Worm (Caenorhabditis elegans) whole organism, young adult: ENCODE measurements around the gene nol-6.
A peak's percentile ranks its signal among the peaks of the same experiment; 100 is the strongest.

ENCODE experiments used
- C06A6.2 ChIP-seq: fragments of 200-800 bp; sonication (Bioruptor generic); conservative IDR thresholded peaks from 2 replicates; pipeline ENCODE4 v1.3.6; 2022; ENCODE audit warnings: missing genetic modification characterization, missing compliant biosample characterization
- F10E7.11 ChIP-seq: sonication (generic microtip); optimal IDR thresholded peaks from 2 replicates; lab custom pipeline; 2017; ENCODE audit warnings: mild to moderate bottlenecking, missing genetic modification characterization, moderate library complexity, missing compliant biosample characterization
- F23B12.7 ChIP-seq: sonication (generic microtip); optimal IDR thresholded peaks from 2 replicates; lab custom pipeline; 2017; ENCODE audit warnings: missing genetic modification characterization, mild to moderate bottlenecking, missing compliant biosample characterization, antibody characterized with exemption, moderate library complexity; ENCODE audit not compliant: insufficient read depth
- F37B4.10 ChIP-seq: fragments of 200-800 bp; sonication (Bioruptor generic); IDR thresholded peaks from 2 replicates; pipeline ENCODE4 v1.3.6; 2022; ENCODE audit warnings: missing genetic modification characterization, missing compliant biosample characterization
- F55B11.4 ChIP-seq: sonication (generic microtip); optimal IDR thresholded peaks from 2 replicates; lab custom pipeline; 2016; ENCODE audit warnings: missing compliant biosample characterization, missing genetic modification characterization, borderline replicate concordance; ENCODE audit not compliant: insufficient read depth
- K11D2.4 ChIP-seq: fragments of 200-800 bp; sonication (Bioruptor generic); IDR thresholded peaks from 2 replicates; pipeline ENCODE4 v1.3.6; 2022; ENCODE audit warnings: missing genetic modification reagents, missing genetic modification characterization, missing compliant biosample characterization
- K12H6.12 ChIP-seq: fragments of 200-800 bp; sonication (Bioruptor generic); optimal IDR thresholded peaks from 2 replicates; lab custom pipeline; 2018; ENCODE audit warnings: mild to moderate bottlenecking, missing genetic modification characterization, missing compliant biosample characterization
- Y53G8AR.9 ChIP-seq: fragments of 200-800 bp; sonication (Bioruptor generic); conservative IDR thresholded peaks from 2 replicates; pipeline ENCODE4 v1.3.6; 2022; ENCODE audit warnings: missing genetic modification reagents, missing genetic modification characterization, missing compliant biosample characterization
- Y67H2A.10 ChIP-seq: fragments of 200-800 bp; sonication (Bioruptor generic); conservative IDR thresholded peaks from 2 replicates; pipeline ENCODE4 v1.3.6; 2022; ENCODE audit warnings: missing genetic modification reagents, missing genetic modification characterization, missing compliant biosample characterization
- bed-1 ChIP-seq: fragments of 200-800 bp; sonication (Bioruptor generic); IDR thresholded peaks from 2 replicates; pipeline ENCODE4 v1.3.6; 2022; ENCODE audit warnings: missing genetic modification reagents, missing genetic modification characterization, missing compliant biosample characterization
- cebp-2 ChIP-seq: fragments of 200-800 bp; sonication (Bioruptor generic); IDR thresholded peaks from 2 replicates; pipeline ENCODE4 v1.3.6; 2022; ENCODE audit warnings: missing genetic modification characterization, missing compliant biosample characterization
- ceh-100 ChIP-seq: fragments of 200-800 bp; sonication (Bioruptor generic); IDR thresholded peaks from 2 replicates; pipeline ENCODE4 v1.3.6; 2022; ENCODE audit warnings: missing genetic modification reagents, missing genetic modification characterization, missing compliant biosample characterization
- ceh-91 ChIP-seq: fragments of 200-800 bp; sonication (Bioruptor generic); IDR thresholded peaks from 2 replicates; pipeline ENCODE4 v1.3.6; 2022; ENCODE audit warnings: missing genetic modification reagents, missing genetic modification characterization, missing compliant biosample characterization
- chd-7 ChIP-seq: sonication (generic microtip); optimal IDR thresholded peaks from 2 replicates; lab custom pipeline; 2016; ENCODE audit warnings: mild to moderate bottlenecking, missing genetic modification characterization, moderate library complexity, missing compliant biosample characterization
- dox-1 ChIP-seq: fragments of 200-800 bp; sonication (Bioruptor generic); IDR thresholded peaks from 2 replicates; pipeline ENCODE4 v1.3.6; 2022; ENCODE audit warnings: missing genetic modification reagents, missing genetic modification characterization, missing compliant biosample characterization
- egrh-3 ChIP-seq: fragments of 200-800 bp; sonication (Bioruptor generic); IDR thresholded peaks from 2 replicates; pipeline ENCODE4 v1.3.6; 2022; ENCODE audit warnings: missing genetic modification reagents, missing genetic modification characterization, missing compliant biosample characterization
- hlh-12 ChIP-seq: sonication (generic microtip); optimal IDR thresholded peaks from 2 replicates; lab custom pipeline; 2016; ENCODE audit warnings: missing genetic modification characterization, missing compliant biosample characterization
- hlh-26 ChIP-seq: fragments of 200-800 bp; sonication (Bioruptor generic); conservative IDR thresholded peaks from 2 replicates; pipeline ENCODE4 v1.3.6; 2022; ENCODE audit warnings: missing genetic modification reagents, missing genetic modification characterization, missing compliant biosample characterization
- hsf-1 ChIP-seq: fragments of 200-800 bp; sonication (Bioruptor generic); IDR thresholded peaks from 2 replicates; pipeline ENCODE4 v1.3.6; 2022; ENCODE audit warnings: missing genetic modification reagents, missing genetic modification characterization, missing compliant biosample characterization
- lag-1 ChIP-seq: fragments of 200-800 bp; sonication (Bioruptor generic); IDR thresholded peaks from 2 replicates; pipeline ENCODE4 v1.3.6; 2022; ENCODE audit warnings: missing genetic modification reagents, missing genetic modification characterization, missing compliant biosample characterization
- madf-3 ChIP-seq: fragments of 200-800 bp; sonication (Bioruptor generic); IDR thresholded peaks from 2 replicates; pipeline ENCODE4 v1.3.6; 2022; ENCODE audit warnings: missing genetic modification reagents, missing genetic modification characterization, missing compliant biosample characterization
- nfya-1 ChIP-seq: sonication (generic microtip); optimal IDR thresholded peaks from 2 replicates; lab custom pipeline; 2017; ENCODE audit warnings: antibody characterized with exemption, missing compliant biosample characterization, missing genetic modification characterization, borderline replicate concordance; ENCODE audit not compliant: insufficient read depth
- nfya-2 ChIP-seq: fragments of 200-800 bp; sonication (Bioruptor generic); IDR thresholded peaks from 2 replicates; pipeline ENCODE4 v1.3.6; 2022; ENCODE audit warnings: missing genetic modification reagents, missing genetic modification characterization, missing compliant biosample characterization
- nfyb-1 ChIP-seq: fragments of 200-800 bp; sonication (Bioruptor generic); IDR thresholded peaks from 2 replicates; pipeline ENCODE4 v1.3.6; 2022; ENCODE audit warnings: missing genetic modification reagents, missing genetic modification characterization, missing compliant biosample characterization
- nhr-80 ChIP-seq: sonication (generic microtip); optimal IDR thresholded peaks from 2 replicates; lab custom pipeline; 2016; ENCODE audit warnings: missing genetic modification characterization, missing compliant biosample characterization
- rpc-1 ChIP-seq, 2 experiments: fragments of 150-350 bp in 1 of 2; sonication (generic microtip) in 1 of 2; optimal IDR thresholded peaks; 2 replicates each; lab custom pipeline; 2014 to 2018; ENCODE audit warnings: missing biosample characterization in 1 of 2, missing genetic modification characterization in 1 of 2, missing genetic modification reagents in 1 of 2, missing genotype in 1 of 2
- sea-2 ChIP-seq: fragments of 200-800 bp; sonication (Bioruptor generic); IDR thresholded peaks from 2 replicates; pipeline ENCODE4 v1.3.6; 2022; ENCODE audit warnings: missing genetic modification characterization, missing compliant biosample characterization
- tbp1 ChIP-seq: fragments of 200-800 bp; sonication (Bioruptor generic); optimal IDR thresholded peaks from 2 replicates; lab custom pipeline; 2018; ENCODE audit warnings: mild to moderate bottlenecking, missing genetic modification characterization, missing compliant biosample characterization
- zfh-2 ChIP-seq: fragments of 200-800 bp; sonication (Bioruptor generic); conservative IDR thresholded peaks from 2 replicates; pipeline ENCODE4 v1.3.6; 2022; ENCODE audit warnings: missing genetic modification reagents, missing genetic modification characterization, missing compliant biosample characterization
- ztf-25 ChIP-seq: fragments of 200-800 bp; sonication (Bioruptor generic); IDR thresholded peaks from 2 replicates; pipeline ENCODE4 v1.3.6; 2022; ENCODE audit warnings: missing genetic modification reagents, missing genetic modification characterization, missing compliant biosample characterization
- ztf-26 ChIP-seq: sonication (generic microtip); optimal IDR thresholded peaks from 2 replicates; lab custom pipeline; 2017; ENCODE audit warnings: missing genetic modification characterization, missing compliant biosample characterization
- ztf-6 ChIP-seq: fragments of 200-800 bp; sonication (Bioruptor generic); IDR thresholded peaks from 2 replicates; pipeline ENCODE4 v1.3.6; 2022; ENCODE audit warnings: missing genetic modification reagents, missing genetic modification characterization, missing compliant biosample characterization

Gene nol-6

ce11 chrII:1476016-1476415 lies 38.7 kb upstream of the nol-6 start:
- TF ChIP-seq F10E7.11 (tag; lab: Kevin White, UChicago) (no peak), rpc-1 (optimal IDR thresholded peaks at IDR 0.05; lab: Kevin White, UChicago) (peak; percentile 11), rpc-1 (tag; optimal IDR thresholded peaks at IDR 0.05; lab: Kevin White, UChicago) (peak; percentile 54), tbp1 (GFP tag; lab: Kevin White, UChicago) (peak; percentile 59)

- TF ChIP-seq chd-7 (no peak), C06A6.2 (GFP tag; lab: Robert Waterston, UW) (no peak), nhr-80 (tag; lab: Kevin White, UChicago) (peak; percentile 28)
These were observed 38.0 kb upstream of the nol-6 start for ce11 chrII:1475328-1475727.

- TF ChIP-seq ceh-91 (GFP tag; lab: Robert Waterston, UW) (no peak), ceh-100 (GFP tag; lab: Robert Waterston, UW) (no peak), rpc-1 (optimal IDR thresholded peaks at IDR 0.05; lab: Kevin White, UChicago) (no peak), rpc-1 (tag; optimal IDR thresholded peaks at IDR 0.05; lab: Kevin White, UChicago) (peak; percentile 52), F55B11.4 (no peak), tbp1 (GFP tag; lab: Kevin White, UChicago) (peak; percentile 56), hlh-26 (no peak), nfya-2 (GFP tag; lab: Robert Waterston, UW) (no peak), nfya-1 (tag; lab: Kevin White, UChicago) (no peak)
These were observed 37.5 kb upstream of the nol-6 start for ce11 chrII:1474807-1475206.

- TF ChIP-seq zfh-2 (GFP tag; lab: Robert Waterston, UW) (peak; percentile 48; the same call in 1 of the 2 replicates), cebp-2 (GFP tag; lab: Robert Waterston, UW) (no peak), hsf-1 (GFP tag; lab: Robert Waterston, UW) (no peak), dox-1 (GFP tag; lab: Robert Waterston, UW) (0 out of 2 replicates have a peak, but pooled peaks have one; percentile 17)
These were observed 36.2 kb upstream of the nol-6 start, which contains the start of gene H17B01.5 for ce11 chrII:1473481-1473880. Gene H17B01.5 (minus strand): TSS chrII:1473581.

- TF ChIP-seq F37B4.10 (GFP tag; lab: Robert Waterston, UW) (0 out of 2 replicates have a peak, but pooled peaks have one; percentile 56), Y53G8AR.9 (GFP tag; lab: Robert Waterston, UW) (no peak), egrh-3 (GFP tag; lab: Robert Waterston, UW) (peak; percentile 91), zfh-2 (GFP tag; lab: Robert Waterston, UW) (peak; percentile 73)
- TF ChIP-seq, all 124 proteins: peak for 3
These were observed 33.2 kb upstream of the nol-6 start, which contains the start of gene H17B01.2 for ce11 chrII:1470515-1470966. Gene H17B01.2 (plus strand): TSS chrII:1470565.

- peak; percentile 65 for TF ChIP-seq zfh-2 (GFP tag; lab: Robert Waterston, UW)
- TF ChIP-seq egrh-3 (GFP tag; lab: Robert Waterston, UW), result peak; percentile 86
These were observed 30.4 kb upstream of the nol-6 start, which contains the start of gene Y51H7C.1 for ce11 chrII:1467711-1468110. Gene Y51H7C.1 (plus strand): TSS chrII:1467727.

- TF ChIP-seq ztf-26, result no peak
- TF ChIP-seq K12H6.12 (tag; lab: Kevin White, UChicago), result no peak
- no peak for TF ChIP-seq hlh-12 (tag; lab: Kevin White, UChicago)
- TF ChIP-seq F23B12.7 (tag; lab: Kevin White, UChicago), result no peak
These were observed 29.1 kb upstream of the nol-6 start, which contains the start of gene Y51H7C.13 for ce11 chrII:1466448-1466847. Gene Y51H7C.13 (minus strand): TSS chrII:1466548.

- TF ChIP-seq Y67H2A.10, result 0 out of 2 replicates have a peak, but pooled peaks have one; percentile 23
- TF ChIP-seq madf-3 (GFP tag; lab: Robert Waterston, UW), result peak; percentile 73; the same call in 1 of the 2 replicates
- TF ChIP-seq sea-2, result 0 out of 2 replicates have a peak, but pooled peaks have one; percentile 63
- TF ChIP-seq ztf-25 (GFP tag; lab: Robert Waterston, UW), result 0 out of 2 replicates have a peak, but pooled peaks have one; percentile 31
- TF ChIP-seq hsf-1 (GFP tag; lab: Robert Waterston, UW), result peak; percentile 40; the same call in 1 of the 2 replicates
- TF ChIP-seq nfya-2 (GFP tag; lab: Robert Waterston, UW), result peak; percentile 30; the same call in 1 of the 2 replicates
- 0 out of 2 replicates have a peak, but pooled peaks have one; percentile 85 for TF ChIP-seq bed-1
- 0 out of 2 replicates have a peak, but pooled peaks have one; percentile 18 for TF ChIP-seq nfyb-1 (GFP tag; lab: Robert Waterston, UW)
- TF ChIP-seq F37B4.10 (GFP tag; lab: Robert Waterston, UW), result 0 out of 2 replicates have a peak, but pooled peaks have one; percentile 79
- 0 out of 2 replicates have a peak, but pooled peaks have one; percentile 12 for TF ChIP-seq lag-1 (GFP tag; lab: Robert Waterston, UW)
- TF ChIP-seq K11D2.4 (GFP tag; lab: Robert Waterston, UW), result 0 out of 2 replicates have a peak, but pooled peaks have one; percentile 30
- peak; percentile 68; the same call in 1 of the 2 replicates for TF ChIP-seq ztf-6 (GFP tag; lab: Robert Waterston, UW)
- 0 out of 2 replicates have a peak, but pooled peaks have one; percentile 20 for TF ChIP-seq ceh-100 (GFP tag; lab: Robert Waterston, UW)
- TF ChIP-seq egrh-3 (GFP tag; lab: Robert Waterston, UW), result peak; percentile 48; the same call in 1 of the 2 replicates
These were observed 20.5 kb upstream of the nol-6 start for ce11 chrII:1457784-1458183.
